Worm (Caenorhabditis elegans): ENCODE results near the gene T02H6.7.

DNA sequence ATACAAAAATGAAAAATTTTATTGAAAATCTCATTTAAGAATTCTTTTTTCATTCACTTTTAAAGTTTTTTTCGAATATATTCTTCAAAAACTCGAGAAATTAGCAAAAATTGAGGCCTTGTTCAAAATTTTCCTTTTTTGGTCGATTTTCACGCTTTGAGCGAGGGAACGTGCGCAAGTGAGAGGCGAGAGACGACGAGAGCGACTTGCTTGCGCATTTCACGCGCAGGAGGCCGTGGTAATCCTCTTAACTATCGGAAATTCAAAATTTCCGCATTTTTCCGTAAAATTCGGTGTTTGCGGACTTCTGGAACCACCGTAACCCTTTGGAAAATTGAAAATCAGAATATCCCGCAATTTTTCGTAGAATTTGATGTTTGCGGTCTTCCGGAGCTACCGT, 47.5 kb downstream of the T02H6.7 start:
- no peak for TF ChIP-seq tbx-37 (GFP tag; conservative IDR thresholded peaks at IDR 0.05)
- no peak for TF ChIP-seq ets-7 (tag; optimal IDR thresholded peaks at IDR 0.05)
- TF ChIP-seq scrt-1 (GFP tag; IDR thresholded peaks at IDR 0.05) = no peak
- TF ChIP-seq aly-1 (tag; optimal IDR thresholded peaks at IDR 0.05) = no peak
- TF ChIP-seq ama-1 (optimal IDR thresholded peaks at IDR 0.05) = no peak
- no peak for TF ChIP-seq ceh-36 (tag; optimal IDR thresholded peaks at IDR 0.05)
- TF ChIP-seq pes-1 (GFP tag; IDR thresholded peaks at IDR 0.05) = no peak
- TF ChIP-seq sea-1 (GFP tag; conservative IDR thresholded peaks at IDR 0.05) = no peak
- TF ChIP-seq hnd-1 (tag; optimal IDR thresholded peaks at IDR 0.05) = no peak

All from whole organism, early embryonic.